Worm (Caenorhabditis elegans): ENCODE results near the gene C13A2.7.

ce11 chrV:7236694-7237093, 29.4 kb upstream of the C13A2.7 start:
- no peak for TF ChIP-seq zag-1 (tag; optimal IDR thresholded peaks at IDR 0.05)
- TF ChIP-seq ama-1 (optimal IDR thresholded peaks at IDR 0.05) = no peak
- no peak for TF ChIP-seq nhr-77 (tag; optimal IDR thresholded peaks at IDR 0.05)
- no peak for TF ChIP-seq dmd-4 (tag; optimal IDR thresholded peaks at IDR 0.05)
- no peak for TF ChIP-seq unc-55 (GFP tag; optimal IDR thresholded peaks at IDR 0.05)
- TF ChIP-seq snpc-4 (tag; optimal IDR thresholded peaks at IDR 0.05) = no peak
- no peak for TF ChIP-seq ZK546.5 (tag; optimal IDR thresholded peaks at IDR 0.05)
- no peak for TF ChIP-seq elt-3 (tag; optimal IDR thresholded peaks at IDR 0.05)
- no peak for TF ChIP-seq aly-2 (tag; optimal IDR thresholded peaks at IDR 0.05)
- no peak for TF ChIP-seq skn-1 (tag; optimal IDR thresholded peaks at IDR 0.05)
- TF ChIP-seq R02D3.7 (tag; optimal IDR thresholded peaks at IDR 0.05) = no peak
- TF ChIP-seq unc-62 (GFP tag; optimal IDR thresholded peaks at IDR 0.05) = no peak
- no peak for TF ChIP-seq nhr-25 (tag; optimal IDR thresholded peaks at IDR 0.05)
- no peak for TF ChIP-seq ztf-11 (tag; optimal IDR thresholded peaks at IDR 0.05)

All from whole organism, L2 larva.